Worm (Caenorhabditis elegans): ENCODE data around the gene Y38F1A.1.

The Y38F1A.1 gene

DNA sequence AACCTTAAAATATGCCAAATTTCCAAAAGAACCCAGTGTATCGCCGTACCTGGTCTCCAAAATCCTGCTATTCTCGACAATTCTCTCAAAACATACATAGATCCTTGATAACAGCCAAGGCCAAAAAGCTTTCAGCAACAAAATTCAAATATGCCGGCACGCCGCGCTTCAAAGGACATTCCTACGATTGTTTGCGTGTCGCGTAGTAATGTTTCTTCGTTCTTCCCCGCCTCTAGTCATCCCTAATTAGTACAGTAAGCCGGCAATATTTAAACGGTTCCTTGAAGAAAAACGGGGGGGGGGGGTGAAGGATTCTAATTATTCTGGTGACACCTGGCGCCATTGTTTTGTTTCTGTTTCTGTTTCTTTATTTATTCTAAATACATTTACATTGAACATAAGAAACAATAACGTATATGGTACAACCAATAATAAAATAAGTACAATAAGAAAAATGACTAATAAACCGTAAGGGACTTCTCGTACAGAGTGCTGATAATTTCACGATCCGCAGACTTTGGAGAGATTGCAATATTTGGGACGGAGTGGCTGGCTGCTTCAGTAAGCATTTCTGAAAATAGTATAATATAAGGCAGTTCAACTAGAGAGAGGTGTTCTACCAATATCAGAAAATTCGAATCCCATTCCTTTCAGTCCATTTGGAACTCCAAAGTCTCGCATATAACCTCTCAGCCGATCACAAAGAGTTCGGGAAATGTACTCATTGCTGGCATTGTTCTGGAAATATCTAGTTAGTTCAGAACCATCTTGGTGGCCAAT, 39.6 kb upstream of the Y38F1A.1 start (continued):
- TF ChIP-seq unc-130 (GFP tag; optimal IDR thresholded peaks at IDR 0.05) (no peak), zfh-2 (GFP tag; conservative IDR thresholded peaks at IDR 0.05) (no peak), madf-8 (GFP tag; conservative IDR thresholded peaks at IDR 0.05) (no peak), ets-4 (GFP tag; optimal IDR thresholded peaks at IDR 0.05) (no peak), snpc-3.4 (tag; optimal IDR thresholded peaks at IDR 0.05) (no peak), ztf-28 (GFP tag; IDR thresholded peaks at IDR 0.05) (no peak), Y56A3A.18 (GFP tag; IDR thresholded peaks at IDR 0.05) (peak; percentile 92), athp-1 (tag; optimal IDR thresholded peaks at IDR 0.05) (peak; percentile 43), dpff-1 (tag; optimal IDR thresholded peaks at IDR 0.05) (no peak), attf-6 (GFP tag; IDR thresholded peaks at IDR 0.05) (no peak), die-1 (tag; optimal IDR thresholded peaks at IDR 0.05) (no peak), sea-2 (GFP tag; IDR thresholded peaks at IDR 0.05) (no peak), mes-4 (tag; optimal IDR thresholded peaks at IDR 0.05) (no peak), B0019.2 (GFP tag; conservative IDR thresholded peaks at IDR 0.05) (no peak), ztf-3 (GFP tag; optimal IDR thresholded peaks at IDR 0.05) (no peak), egl-18 (GFP tag; IDR thresholded peaks at IDR 0.05) (no peak), Y53F4B.3 (GFP tag; IDR thresholded peaks at IDR 0.05) (no peak)

DNA sequence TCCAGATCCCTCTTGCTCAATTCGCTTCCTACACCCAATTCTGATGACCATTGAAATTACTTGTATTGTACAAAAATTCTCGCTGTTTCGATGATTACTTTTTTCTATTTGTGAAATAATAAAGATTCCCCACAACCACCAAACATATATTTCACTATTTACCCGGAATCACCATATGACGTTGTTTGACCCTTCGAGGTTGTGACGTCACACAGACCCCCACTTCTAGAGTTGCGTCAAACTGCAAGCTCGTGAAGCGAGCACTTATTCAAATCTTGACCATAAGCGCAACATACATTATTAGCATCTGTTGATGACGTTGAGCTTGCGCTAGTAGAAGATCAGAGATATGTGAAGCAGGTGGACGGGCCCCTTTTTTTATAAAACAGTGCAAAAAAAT, 38.4 kb upstream of the Y38F1A.1 start:
- TF ChIP-seq fkh-3 (tag; optimal IDR thresholded peaks at IDR 0.05), result no peak
- TF ChIP-seq nhr-27 (tag; optimal IDR thresholded peaks at IDR 0.05), result no peak
- TF ChIP-seq xnd-1 (tag; optimal IDR thresholded peaks at IDR 0.05), result no peak
- TF ChIP-seq F37B4.10 (GFP tag; IDR thresholded peaks at IDR 0.05), result no peak
- TF ChIP-seq tbp1 (GFP tag; optimal IDR thresholded peaks at IDR 0.05), result no peak
- no peak for TF ChIP-seq Y53F4B.3 (GFP tag; IDR thresholded peaks at IDR 0.05)
- no peak for TF ChIP-seq sptf-2 (GFP tag; optimal IDR thresholded peaks at IDR 0.05)
- no peak for TF ChIP-seq cebp-2 (GFP tag; IDR thresholded peaks at IDR 0.05)
- TF ChIP-seq gei-17 (GFP tag; optimal IDR thresholded peaks at IDR 0.05), result no peak
- TF ChIP-seq ama-1 (optimal IDR thresholded peaks at IDR 0.05), result no peak
- no peak for TF ChIP-seq ama-1 (GFP tag; optimal IDR thresholded peaks at IDR 0.05)
- no peak for TF ChIP-seq ceh-40 (GFP tag; IDR thresholded peaks at IDR 0.05)
- TF ChIP-seq F10E7.11 (tag; optimal IDR thresholded peaks at IDR 0.05), result no peak
- no peak for TF ChIP-seq hlh-26 (GFP tag; conservative IDR thresholded peaks at IDR 0.05)
- no peak for TF ChIP-seq dox-1 (GFP tag; IDR thresholded peaks at IDR 0.05)
- no peak for TF ChIP-seq egrh-3 (GFP tag; IDR thresholded peaks at IDR 0.05)
- TF ChIP-seq F49E8.2 (tag; optimal IDR thresholded peaks at IDR 0.05; ENCODE audit: insufficient read depth), result no peak
- no peak for TF ChIP-seq lsl-1 (GFP tag; optimal IDR thresholded peaks at IDR 0.05)
- no peak for TF ChIP-seq rpc-1 (optimal IDR thresholded peaks at IDR 0.05)
- no peak for TF ChIP-seq rpc-1 (tag; optimal IDR thresholded peaks at IDR 0.05)
- no peak for TF ChIP-seq nfyb-1 (GFP tag; IDR thresholded peaks at IDR 0.05)
- no peak for TF ChIP-seq ztf-28 (GFP tag; IDR thresholded peaks at IDR 0.05)

DNA sequence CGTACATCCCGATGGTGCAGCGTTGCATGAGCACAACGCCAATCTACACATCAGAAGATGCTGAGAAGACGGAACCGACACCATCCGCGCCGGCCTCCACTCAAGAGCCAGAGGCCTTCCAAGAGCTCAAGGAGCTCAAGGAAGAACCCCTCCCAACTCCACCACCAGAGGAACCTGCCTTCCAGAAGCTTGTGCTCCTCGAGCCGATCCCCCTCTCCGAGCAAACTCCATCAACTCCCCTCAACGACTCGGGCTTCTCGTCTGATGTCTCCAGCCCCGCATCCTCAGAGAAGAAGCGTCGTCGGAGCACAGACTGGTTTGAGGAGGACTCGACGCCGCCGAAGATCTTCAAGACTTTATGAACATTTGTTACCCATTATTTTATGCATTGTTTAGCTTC, 37.6 kb upstream of the Y38F1A.1 start:
- TF ChIP-seq hmg-1.2 (GFP tag; IDR thresholded peaks at IDR 0.05) (no peak), zfh-2 (GFP tag; conservative IDR thresholded peaks at IDR 0.05) (peak; percentile 82), egrh-3 (GFP tag; IDR thresholded peaks at IDR 0.05) (peak; percentile 85; the same call in 1 of the 2 replicates), him-1 (tag; optimal IDR thresholded peaks at IDR 0.05) (no peak)

Data from whole organism, young adult.